Fruit fly (Drosophila melanogaster) whole organism, pupa: Measurements from ENCODE around the gene betaGlu.
A peak's percentile ranks its signal among the peaks of the same experiment; 100 is the strongest.

ENCODE experiments used
- CG10348 ChIP-seq: fragments of 200-800 bp; sonication (Bioruptor generic); IDR thresholded peaks from 2 replicates; pipeline ENCODE4 v1.3.6; 2022; ENCODE audit warnings: missing biosample characterization, missing genetic modification characterization
- CG12605 ChIP-seq: fragments of 200-800 bp; sonication (Bioruptor generic); IDR thresholded peaks from 2 replicates; pipeline ENCODE4 v1.3.6; 2022; ENCODE audit warnings: missing biosample characterization, missing genetic modification characterization
- CG13204 ChIP-seq: fragments of 200-800 bp; sonication (Bioruptor generic); optimal IDR thresholded peaks from 2 replicates; lab custom pipeline; 2018; ENCODE audit warnings: missing biosample characterization, mild to moderate bottlenecking, missing genetic modification characterization, moderate library complexity
- CG14655 ChIP-seq: fragments of 200-800 bp; sonication (Bioruptor generic); optimal IDR thresholded peaks from 3 replicates; lab custom pipeline; 2017; ENCODE audit warnings: mild to moderate bottlenecking, missing biosample characterization, missing genetic modification reagents, missing genetic modification characterization
- CG15710 ChIP-seq: fragments of 200-800 bp; sonication (Bioruptor generic); optimal IDR thresholded peaks from 2 replicates; lab custom pipeline; 2018; ENCODE audit warnings: missing biosample characterization, mild to moderate bottlenecking, missing genetic modification characterization, moderate library complexity
- CG17806 ChIP-seq: fragments of 200-800 bp; sonication (Bioruptor generic); optimal IDR thresholded peaks from 2 replicates; lab custom pipeline; 2018; ENCODE audit warnings: missing biosample characterization, mild to moderate bottlenecking, missing genetic modification characterization, moderate library complexity
- CG32121 ChIP-seq: fragments of 200-800 bp; sonication (Bioruptor generic); IDR thresholded peaks from 2 replicates; pipeline ENCODE4 v1.3.6; 2022; ENCODE audit warnings: missing biosample characterization, missing genetic modification characterization
- CG34367 ChIP-seq: fragments of 200-800 bp; sonication (Bioruptor generic); optimal IDR thresholded peaks from 2 replicates; lab custom pipeline; 2018; ENCODE audit warnings: missing biosample characterization, mild to moderate bottlenecking, missing genetic modification characterization
- CG4496 ChIP-seq: fragments of 200-800 bp; sonication (Bioruptor generic); IDR thresholded peaks from 3 replicates; pipeline ENCODE4 v1.3.6; 2022; ENCODE audit warnings: missing biosample characterization, missing genetic modification characterization
- CG8159 ChIP-seq: fragments of 200-800 bp; sonication (Bioruptor generic); optimal IDR thresholded peaks from 3 replicates; lab custom pipeline; 2018; ENCODE audit warnings: missing biosample characterization, mild to moderate bottlenecking, missing genetic modification characterization, moderate library complexity
- CG8301 ChIP-seq: fragments of 200-800 bp; sonication (Bioruptor generic); optimal IDR thresholded peaks from 2 replicates; lab custom pipeline; 2018; ENCODE audit warnings: missing biosample characterization, mild to moderate bottlenecking, missing genetic modification characterization
- CG9948 ChIP-seq: fragments of 200-800 bp; sonication (Bioruptor generic); optimal IDR thresholded peaks from 2 replicates; lab custom pipeline; 2018; ENCODE audit warnings: missing biosample characterization, mild to moderate bottlenecking, missing genetic modification characterization, moderate library complexity
- D1 ChIP-seq: fragments of 200-800 bp; sonication (Bioruptor generic); optimal IDR thresholded peaks from 2 replicates; lab custom pipeline; 2018; ENCODE audit warnings: missing biosample characterization, mild to moderate bottlenecking, missing genetic modification characterization, moderate library complexity
- EcR ChIP-seq: fragments of 200-800 bp; sonication (Bioruptor generic); optimal IDR thresholded peaks from 3 replicates; lab custom pipeline; 2019; ENCODE audit warnings: missing biosample characterization, missing genetic modification characterization, mild to moderate bottlenecking, moderate library complexity, missing genetic modification reagents
- Ets98B ChIP-seq: fragments of 200-800 bp; sonication (Bioruptor generic); IDR thresholded peaks from 2 replicates; pipeline ENCODE4 v1.3.6; 2022; ENCODE audit warnings: missing biosample characterization, missing genetic modification characterization
- Pif1A ChIP-seq: fragments of 200-800 bp; sonication (Bioruptor generic); optimal IDR thresholded peaks from 3 replicates; lab custom pipeline; 2016; ENCODE audit warnings: missing biosample characterization, missing genetic modification characterization
- Pif1B ChIP-seq: fragments of 200-800 bp; sonication (Bioruptor generic); optimal IDR thresholded peaks from 3 replicates; lab custom pipeline; 2016; ENCODE audit warnings: missing biosample characterization, missing genetic modification characterization
- Snoo ChIP-seq: fragments of 200-800 bp; sonication (Bioruptor generic); optimal IDR thresholded peaks from 3 replicates; lab custom pipeline; 2017; ENCODE audit warnings: missing biosample characterization, mild to moderate bottlenecking, missing genetic modification characterization, inconsistent platforms
- fd96Ca ChIP-seq: fragments of 200-800 bp; sonication (Bioruptor generic); IDR thresholded peaks from 3 replicates; pipeline ENCODE4 v1.3.6; 2022; ENCODE audit warnings: missing biosample characterization, missing genetic modification characterization
- gl ChIP-seq: fragments of 200-800 bp; sonication (Bioruptor generic); optimal IDR thresholded peaks from 2 replicates; lab custom pipeline; 2018; ENCODE audit warnings: missing biosample characterization, mild to moderate bottlenecking, missing genetic modification characterization
- rn ChIP-seq: fragments of 200-800 bp; sonication (Bioruptor generic); IDR thresholded peaks from 2 replicates; pipeline ENCODE4 v1.3.6; 2022; ENCODE audit warnings: missing biosample characterization, missing genetic modification characterization

Gene betaGlu

dm6 chr3R:31739067-31739786, 32.4 kb downstream of the betaGlu start:
- TF ChIP-seq CG32121 (GFP tag; lab: Robert Waterston, UW) (peak; percentile 66), CG4496 (GFP tag; lab: Robert Waterston, UW) (no peak), Ets98B (GFP tag; lab: Robert Waterston, UW) (0 out of 2 replicates have a peak, but pooled peaks have one; percentile 30), gl (no peak), CG34367 (tag; lab: Kevin White, UChicago) (no peak), CG15710 (tag; lab: Kevin White, UChicago) (no peak), Pif1A (GFP tag; lab: Kevin White, UChicago) (no peak)

dm6 chr3R:31738060-31738619, 33.5 kb downstream of the betaGlu start, which contains the start of gene eEF1alpha2:
Gene eEF1alpha2 (plus strand): TSS chr3R:31738468.
- TF ChIP-seq CG4496 (GFP tag; lab: Robert Waterston, UW) (no peak), Snoo (tag; lab: Kevin White, UChicago) (no peak), CG12605 (GFP tag; lab: Robert Waterston, UW) (no peak), EcR (GFP tag; lab: Kevin White, UChicago) (no peak), CG15710 (tag; lab: Kevin White, UChicago) (no peak), CG32121 (GFP tag; lab: Robert Waterston, UW) (no peak), fd96Ca (GFP tag; lab: Robert Waterston, UW) (no peak), Pif1A (GFP tag; lab: Kevin White, UChicago) (no peak), CG14655 (no peak), CG8301 (tag; lab: Kevin White, UChicago) (no peak), Ets98B (GFP tag; lab: Robert Waterston, UW) (no peak), CG13204 (GFP tag; lab: Kevin White, UChicago) (no peak), CG17806 (no peak), CG10348 (GFP tag; lab: Robert Waterston, UW) (no peak), gl (no peak), D1 (tag; lab: Kevin White, UChicago) (no peak)

dm6 chr3R:31736776-31737175, 34.9 kb downstream of the betaGlu start, which contains the start of the genes CstF50 and CG11563:
Gene CstF50 (minus strand): TSS chr3R:31736963.
Gene CG11563 (plus strand): TSS chr3R:31737035.
- no peak for TF ChIP-seq CG34367 (tag; lab: Kevin White, UChicago)
- no peak for TF ChIP-seq CG9948 (tag; lab: Kevin White, UChicago)
- no peak for TF ChIP-seq Pif1A (GFP tag; lab: Kevin White, UChicago)
- no peak for TF ChIP-seq rn (GFP tag; lab: Robert Waterston, UW)
- TF ChIP-seq CG32121 (GFP tag; lab: Robert Waterston, UW), result no peak
- TF ChIP-seq Ets98B (GFP tag; lab: Robert Waterston, UW), result no peak
- TF ChIP-seq CG13204 (GFP tag; lab: Kevin White, UChicago), result no peak
- TF ChIP-seq CG8159 (tag; lab: Kevin White, UChicago), result no peak
- TF ChIP-seq EcR (GFP tag; lab: Kevin White, UChicago), result no peak
- TF ChIP-seq D1 (tag; lab: Kevin White, UChicago), result no peak
- TF ChIP-seq, all 21 proteins: peak for 0

- TF ChIP-seq EcR (GFP tag; lab: Kevin White, UChicago) (no peak), gl (no peak), CG17806 (no peak), CG13204 (GFP tag; lab: Kevin White, UChicago) (no peak), CG32121 (GFP tag; lab: Robert Waterston, UW) (no peak)
- TF ChIP-seq, all 21 proteins: peak for 0
These were observed 43.9 kb downstream of the betaGlu start for dm6 chr3R:31727773-31728172.

- TF ChIP-seq CG14655 (no peak), gl (no peak), CG17806 (no peak), CG13204 (GFP tag; lab: Kevin White, UChicago) (no peak), fd96Ca (GFP tag; lab: Robert Waterston, UW) (no peak), CG10348 (GFP tag; lab: Robert Waterston, UW) (no peak), EcR (GFP tag; lab: Kevin White, UChicago) (no peak), CG15710 (tag; lab: Kevin White, UChicago) (no peak), Ets98B (GFP tag; lab: Robert Waterston, UW) (no peak), CG8301 (tag; lab: Kevin White, UChicago) (no peak), D1 (tag; lab: Kevin White, UChicago) (no peak), CG9948 (tag; lab: Kevin White, UChicago) (no peak), rn (GFP tag; lab: Robert Waterston, UW) (no peak), CG34367 (tag; lab: Kevin White, UChicago) (no peak)
These were observed 45.4 kb downstream of the betaGlu start for dm6 chr3R:31726286-31726685.

- peak; percentile 17 for TF ChIP-seq Pif1B (GFP tag; lab: Kevin White, UChicago)
- TF ChIP-seq CG32121 (GFP tag; lab: Robert Waterston, UW), result peak; percentile 25; the same call in 1 of the 2 replicates
- TF ChIP-seq Pif1A (GFP tag; lab: Kevin White, UChicago), result no peak
- no peak for TF ChIP-seq D1 (tag; lab: Kevin White, UChicago)
- TF ChIP-seq CG8159 (tag; lab: Kevin White, UChicago), result peak; percentile 6
- no peak for TF ChIP-seq CG14655
- peak; percentile 63 for TF ChIP-seq fd96Ca (GFP tag; lab: Robert Waterston, UW)
- no peak for TF ChIP-seq CG9948 (tag; lab: Kevin White, UChicago)
- peak; percentile 26 for TF ChIP-seq Snoo (tag; lab: Kevin White, UChicago)
- TF ChIP-seq gl, result peak; percentile 81
- TF ChIP-seq CG17806, result no peak
- peak; percentile 29 for TF ChIP-seq CG15710 (tag; lab: Kevin White, UChicago)
- TF ChIP-seq CG8301 (tag; lab: Kevin White, UChicago), result no peak
- peak; percentile 50; the same call in 1 of the 2 replicates for TF ChIP-seq Ets98B (GFP tag; lab: Robert Waterston, UW)
- TF ChIP-seq CG12605 (GFP tag; lab: Robert Waterston, UW), result peak; percentile 62; the same call in 1 of the 2 replicates
- TF ChIP-seq CG10348 (GFP tag; lab: Robert Waterston, UW), result no peak
- TF ChIP-seq CG4496 (GFP tag; lab: Robert Waterston, UW), result peak; percentile 83
- TF ChIP-seq CG34367 (tag; lab: Kevin White, UChicago), result peak; percentile 42
- TF ChIP-seq EcR (GFP tag; lab: Kevin White, UChicago), result peak; percentile 79
- TF ChIP-seq CG13204 (GFP tag; lab: Kevin White, UChicago), result peak; percentile 90
- TF ChIP-seq, all 21 proteins: peak for 13
These were observed 46.0 kb downstream of the betaGlu start for dm6 chr3R:31725486-31726227.
